Worm (Caenorhabditis elegans): Measurements from ENCODE around the gene nhr-125.

- TF ChIP-seq egl-27 (tag; optimal IDR thresholded peaks at IDR 0.05) (no peak), ama-1 (optimal IDR thresholded peaks at IDR 0.05) (no peak), lin-39 (tag; optimal IDR thresholded peaks at IDR 0.05) (no peak), elt-3 (tag; optimal IDR thresholded peaks at IDR 0.05) (no peak), unc-39 (tag; optimal IDR thresholded peaks at IDR 0.05) (no peak), lin-13 (GFP tag; optimal IDR thresholded peaks at IDR 0.05) (no peak), snpc-4 (tag; optimal IDR thresholded peaks at IDR 0.05) (no peak), sma-3 (GFP tag; optimal IDR thresholded peaks at IDR 0.05) (no peak), Y55F3AM.14 (GFP tag; optimal IDR thresholded peaks at IDR 0.05) (no peak), ZK546.5 (tag; optimal IDR thresholded peaks at IDR 0.05) (no peak)
Observed at ce11 chrV:4295920-4296319, 29.4 kb downstream of the nhr-125 start, which contains the start of gene F47D2.11.
